Worm (Caenorhabditis elegans) whole organism, young adult: Measurements from ENCODE around the gene nep-17.

ENCODE experiments used
- F49E8.2 ChIP-seq: sonication (generic microtip); optimal IDR thresholded peaks from 3 replicates; lab custom pipeline; 2017; ENCODE audit warnings: missing genetic modification characterization, mild to moderate bottlenecking, missing compliant biosample characterization, antibody characterized with exemption, moderate library complexity; ENCODE audit not compliant: insufficient read depth
- bed-2 ChIP-seq: fragments of 200-800 bp; sonication (Bioruptor generic); IDR thresholded peaks from 2 replicates; pipeline ENCODE4 v1.3.6; 2022; ENCODE audit warnings: missing genetic modification reagents, missing genetic modification characterization, missing compliant biosample characterization
- ets-4 ChIP-seq: fragments of 200-800 bp; sonication (Bioruptor generic); optimal IDR thresholded peaks from 2 replicates; lab custom pipeline; 2018; ENCODE audit warnings: mild to moderate bottlenecking, missing genetic modification characterization, missing compliant biosample characterization
- hmg-20 ChIP-seq: fragments of 200-800 bp; sonication (Bioruptor generic); IDR thresholded peaks from 2 replicates; pipeline ENCODE4 v1.3.6; 2022; ENCODE audit warnings: missing genetic modification reagents, missing genetic modification characterization, missing compliant biosample characterization
- lag-1 ChIP-seq: fragments of 200-800 bp; sonication (Bioruptor generic); IDR thresholded peaks from 2 replicates; pipeline ENCODE4 v1.3.6; 2022; ENCODE audit warnings: missing genetic modification reagents, missing genetic modification characterization, missing compliant biosample characterization
- madf-3 ChIP-seq: fragments of 200-800 bp; sonication (Bioruptor generic); IDR thresholded peaks from 2 replicates; pipeline ENCODE4 v1.3.6; 2022; ENCODE audit warnings: missing genetic modification reagents, missing genetic modification characterization, missing compliant biosample characterization
- mcd-1 ChIP-seq: fragments of 200-800 bp; sonication (Bioruptor generic); IDR thresholded peaks from 2 replicates; pipeline ENCODE4 v1.3.6; 2022; ENCODE audit warnings: missing genetic modification reagents, missing genetic modification characterization, missing compliant biosample characterization
- mxl-1 ChIP-seq: sonication (generic microtip); optimal IDR thresholded peaks from 2 replicates; lab custom pipeline; 2016; ENCODE audit warnings: missing genetic modification characterization, missing compliant biosample characterization
- snpc-4 ChIP-seq, 5 experiments: fragments of 150-350 bp in 1 of 5; sonication (generic microtip) in 4 of 5; optimal IDR thresholded peaks; 2 replicates each; lab custom pipeline; 2014 to 2018; ENCODE audit warnings: missing genetic modification characterization in 5 of 5, missing biosample characterization in 3 of 5, antibody characterized with exemption in 2 of 5, mild to moderate bottlenecking in 2 of 5, missing compliant biosample characterization in 2 of 5, missing genotype in 2 of 5, moderate library complexity in 2 of 5, missing genetic modification reagents in 1 of 5
- sptf-2 ChIP-seq: fragments of 200-800 bp; sonication (Bioruptor generic); optimal IDR thresholded peaks from 2 replicates; lab custom pipeline; 2018; ENCODE audit warnings: mild to moderate bottlenecking, missing genetic modification characterization, missing compliant biosample characterization
- unc-62 ChIP-seq: fragments of 150-350 bp; optimal IDR thresholded peaks from 2 replicates; lab custom pipeline; 2014; ENCODE audit warnings: missing biosample characterization, missing genetic modification reagents, missing genetic modification characterization
- ztf-22 ChIP-seq: fragments of 200-800 bp; sonication (Bioruptor generic); optimal IDR thresholded peaks from 2 replicates; lab custom pipeline; 2018; ENCODE audit warnings: mild to moderate bottlenecking, missing genetic modification characterization, moderate library complexity, missing compliant biosample characterization

DNA sequence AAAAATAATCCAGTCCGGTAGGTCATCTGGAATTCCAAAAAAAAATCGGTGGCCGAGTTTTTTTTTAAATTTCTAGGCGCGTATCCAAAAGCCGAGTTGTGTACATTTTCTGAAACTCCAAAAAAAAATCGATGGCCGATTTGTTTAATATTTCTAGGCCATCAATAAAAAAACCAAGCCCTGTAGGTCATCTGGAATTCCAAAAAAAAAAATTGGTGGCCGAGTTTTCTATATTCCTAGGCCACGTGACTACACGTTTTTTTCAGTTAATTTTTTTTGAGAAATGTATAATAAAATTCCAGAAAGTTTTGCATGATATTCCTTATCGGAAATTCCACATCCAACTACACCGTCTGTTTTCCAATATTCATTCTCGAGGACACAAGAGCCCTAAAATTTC is 10.0 kb downstream of the nep-17 start, which contains the start of gene sre-45:
- TF ChIP-seq ztf-22 (GFP tag; lab: Kevin White, UChicago) (no peak), madf-3 (GFP tag; lab: Robert Waterston, UW) (no peak), unc-62 (no peak), bed-2 (GFP tag; lab: Robert Waterston, UW) (no peak), lag-1 (no peak), ets-4 (GFP tag; lab: Kevin White, UChicago) (no peak), hmg-20 (GFP tag; lab: Robert Waterston, UW) (no peak), sptf-2 (GFP tag; lab: Kevin White, UChicago) (no peak), mcd-1 (GFP tag; lab: Robert Waterston, UW) (no peak), F49E8.2 (no peak), snpc-4 (GFP tag; optimal IDR thresholded peaks at IDR 0.05; lab: Kevin White, UChicago) (no peak), snpc-4 (tag; optimal IDR thresholded peaks at IDR 0.05; lab: Kevin White, UChicago) (no peak), mxl-1 (tag; lab: Kevin White, UChicago) (no peak)
